Fruit fly (Drosophila melanogaster) whole organism, embryonic: ENCODE data around the gene Ant2.

Experiments
- Abd-B ChIP-seq: fragments of 200-800 bp; sonication (Bioruptor generic); optimal IDR thresholded peaks from 2 replicates; lab custom pipeline; 2018; ENCODE audit warnings: missing biosample characterization, mild to moderate bottlenecking, missing genetic modification characterization, moderate library complexity
- BtbVII ChIP-seq: fragments of 200-800 bp; sonication (Bioruptor generic); optimal IDR thresholded peaks from 3 replicates; lab custom pipeline; 2017; ENCODE audit warnings: missing biosample characterization, mild to moderate bottlenecking, missing genetic modification characterization
- CG10147 ChIP-seq: fragments of 200-800 bp; sonication (Bioruptor generic); optimal IDR thresholded peaks from 2 replicates; lab custom pipeline; 2019; ENCODE audit warnings: missing biosample characterization, mild to moderate bottlenecking, missing genetic modification characterization, moderate library complexity
- CG10321 ChIP-seq: fragments of 200-800 bp; sonication (Bioruptor generic); IDR thresholded peaks from 2 replicates; pipeline ENCODE4 v1.3.6; 2022; ENCODE audit warnings: missing biosample characterization, missing genetic modification characterization
- CG10959 ChIP-seq: fragments of 200-800 bp; sonication (Bioruptor generic); IDR thresholded peaks from 2 replicates; pipeline ENCODE4 v1.3.6; 2022; ENCODE audit warnings: missing biosample characterization, missing genetic modification characterization
- CG11504 ChIP-seq: fragments of 200-800 bp; sonication (Bioruptor generic); optimal IDR thresholded peaks from 3 replicates; lab custom pipeline; 2019; ENCODE audit warnings: missing biosample characterization, mild to moderate bottlenecking, missing genetic modification characterization, moderate library complexity
- CG12236 ChIP-seq: fragments of 200-800 bp; sonication (Bioruptor generic); optimal IDR thresholded peaks from 2 replicates; lab custom pipeline; 2016; ENCODE audit warnings: missing biosample characterization, missing genetic modification characterization
- CG13123 ChIP-seq: fragments of 200-800 bp; sonication (Bioruptor generic); optimal IDR thresholded peaks from 2 replicates; lab custom pipeline; 2016; ENCODE audit warnings: missing biosample characterization, missing genetic modification characterization
- CG14050 ChIP-seq: fragments of 200-800 bp; sonication (Bioruptor generic); IDR thresholded peaks from 3 replicates; pipeline ENCODE4 v1.3.6; 2022; ENCODE audit warnings: missing biosample characterization, missing genetic modification characterization
- CG1647 ChIP-seq: fragments of 200-800 bp; sonication (Bioruptor generic); optimal IDR thresholded peaks from 3 replicates; lab custom pipeline; 2016; ENCODE audit warnings: missing biosample characterization, missing genetic modification characterization
- CG17328 ChIP-seq: fragments of 200-800 bp; sonication (Bioruptor generic); IDR thresholded peaks from 2 replicates; pipeline ENCODE4 v1.3.6; 2022; ENCODE audit warnings: missing biosample characterization, missing genetic modification characterization
- CG17361 ChIP-seq: fragments of 200-800 bp; sonication (Bioruptor generic); IDR thresholded peaks from 3 replicates; pipeline ENCODE4 v1.3.6; 2022; ENCODE audit warnings: missing biosample characterization, missing genetic modification characterization
- CG18619 ChIP-seq: fragments of 200-800 bp; sonication (Bioruptor generic); optimal IDR thresholded peaks from 3 replicates; lab custom pipeline; 2017; ENCODE audit warnings: missing biosample characterization, mild to moderate bottlenecking, missing genetic modification characterization
- CG2712 ChIP-seq: fragments of 200-800 bp; optimal IDR thresholded peaks from 3 replicates; lab custom pipeline; 2019; ENCODE audit warnings: missing biosample characterization, mild to moderate bottlenecking, missing genetic modification characterization, moderate library complexity
- CG3065 ChIP-seq: fragments of 200-800 bp; sonication (Bioruptor generic); optimal IDR thresholded peaks from 2 replicates; lab custom pipeline; 2016; ENCODE audit warnings: missing biosample characterization, missing genetic modification characterization
- CG31441 ChIP-seq: fragments of 200-800 bp; sonication (Bioruptor generic); IDR thresholded peaks from 2 replicates; pipeline ENCODE4 v1.3.6; 2022; ENCODE audit warnings: missing biosample characterization, missing genetic modification characterization
- CG32532 ChIP-seq: fragments of 200-800 bp; sonication (Bioruptor generic); IDR thresholded peaks from 2 replicates; pipeline ENCODE4 v1.3.6; 2022; ENCODE audit warnings: missing biosample characterization, missing genetic modification characterization
- CG34224 ChIP-seq: fragments of 200-800 bp; sonication (Bioruptor generic); IDR thresholded peaks from 3 replicates; pipeline ENCODE4 v1.3.6; 2022; ENCODE audit warnings: missing biosample characterization, missing genetic modification characterization; ENCODE audit not compliant: partially characterized antibody
- CG4282 ChIP-seq: fragments of 200-800 bp; sonication (Bioruptor generic); optimal IDR thresholded peaks from 2 replicates; lab custom pipeline; 2016; ENCODE audit warnings: missing biosample characterization, missing genetic modification characterization
- CG4854 ChIP-seq: fragments of 200-800 bp; sonication (Bioruptor generic); optimal IDR thresholded peaks from 2 replicates; lab custom pipeline; 2016; ENCODE audit warnings: missing biosample characterization, missing genetic modification characterization, inconsistent platforms
- CG5180 ChIP-seq: fragments of 200-800 bp; sonication (Bioruptor generic); optimal IDR thresholded peaks from 3 replicates; lab custom pipeline; 2017; ENCODE audit warnings: missing biosample characterization, missing genetic modification characterization, mild to moderate bottlenecking, moderate library complexity, missing genetic modification reagents
- CG6683 ChIP-seq: fragments of 200-800 bp; sonication (Bioruptor generic); optimal IDR thresholded peaks from 2 replicates; lab custom pipeline; 2017; ENCODE audit warnings: missing biosample characterization, mild to moderate bottlenecking, missing genetic modification characterization, missing genetic modification reagents
- CG7357 ChIP-seq: fragments of 200-800 bp; sonication (Bioruptor generic); IDR thresholded peaks from 3 replicates; pipeline ENCODE4 v1.3.6; 2022; ENCODE audit warnings: missing biosample characterization, missing genetic modification characterization
- CG7786 ChIP-seq: fragments of 200-800 bp; sonication (Bioruptor generic); optimal IDR thresholded peaks from 2 replicates; lab custom pipeline; 2016; ENCODE audit warnings: missing biosample characterization, missing genetic modification characterization
- CG9727 ChIP-seq: fragments of 200-800 bp; sonication (Bioruptor generic); optimal IDR thresholded peaks from 3 replicates; lab custom pipeline; 2017; ENCODE audit warnings: missing biosample characterization, mild to moderate bottlenecking, missing genetic modification characterization
- Camta ChIP-seq: fragments of 200-800 bp; sonication (Bioruptor generic); optimal IDR thresholded peaks from 2 replicates; lab custom pipeline; 2016; ENCODE audit warnings: missing biosample characterization, missing genetic modification characterization
- D19A ChIP-seq: fragments of 200-800 bp; optimal IDR thresholded peaks from 3 replicates; lab custom pipeline; 2019; ENCODE audit warnings: missing biosample characterization, mild to moderate bottlenecking, missing genetic modification characterization, moderate library complexity
- E2f1 ChIP-seq: fragments of 200-800 bp; sonication (Bioruptor generic); IDR thresholded peaks from 2 replicates; pipeline ENCODE4 v1.3.6; 2022; ENCODE audit warnings: missing biosample characterization, missing genetic modification characterization
- Fer2 ChIP-seq: fragments of 200-800 bp; sonication (Bioruptor generic); optimal IDR thresholded peaks from 2 replicates; lab custom pipeline; 2018; ENCODE audit warnings: missing biosample characterization, mild to moderate bottlenecking, missing genetic modification characterization, moderate library complexity
- GATAe ChIP-seq: fragments of 200-800 bp; sonication (Bioruptor generic); conservative IDR thresholded peaks from 2 replicates; pipeline ENCODE4 v1.3.6; 2022; ENCODE audit warnings: missing biosample characterization, missing genetic modification characterization
- Kr ChIP-seq: fragments of 200-800 bp; sonication (Bioruptor generic); optimal IDR thresholded peaks from 2 replicates; lab custom pipeline; 2017; ENCODE audit warnings: missing biosample characterization, mild to moderate bottlenecking, missing genetic modification characterization
- Max ChIP-seq: fragments of 200-800 bp; sonication (Bioruptor generic); optimal IDR thresholded peaks from 2 replicates; lab custom pipeline; 2016; ENCODE audit warnings: missing biosample characterization, mild to moderate bottlenecking, missing genetic modification characterization
- Med ChIP-seq: fragments of 200-800 bp; sonication (Bioruptor generic); peaks from one replicate; lab custom pipeline; 2016; ENCODE audit warnings: missing biosample characterization, missing genetic modification characterization, mild to moderate bottlenecking, inconsistent platforms, moderate library complexity
- Mrtf ChIP-seq: fragments of 200-800 bp; sonication (Bioruptor generic); IDR thresholded peaks from 3 replicates; pipeline ENCODE4 v1.3.6; 2022; ENCODE audit warnings: missing biosample characterization, missing genetic modification characterization
- Ravus ChIP-seq: fragments of 200-800 bp; sonication (Bioruptor generic); IDR thresholded peaks from 2 replicates; pipeline ENCODE4 v1.3.6; 2022; ENCODE audit warnings: missing biosample characterization, missing genetic modification characterization
- az2 ChIP-seq: fragments of 200-800 bp; sonication (Bioruptor generic); optimal IDR thresholded peaks from 3 replicates; lab custom pipeline; 2016; ENCODE audit warnings: missing biosample characterization, missing genetic modification characterization
- bsh ChIP-seq, 2 experiments: fragments of 200-800 bp; sonication (Bioruptor generic); optimal IDR thresholded peaks; 2 replicates each; lab custom pipeline; 2017 to 2018; ENCODE audit warnings: mild to moderate bottlenecking in 2 of 2, missing biosample characterization in 2 of 2, missing genetic modification characterization in 2 of 2, moderate library complexity in 1 of 2
- chinmo ChIP-seq: fragments of 200-800 bp; sonication (Bioruptor generic); IDR thresholded peaks from 4 replicates; pipeline ENCODE4 v1.3.6; 2022; ENCODE audit warnings: missing biosample characterization, missing genetic modification characterization; ENCODE audit not compliant: partially characterized antibody
- disco-r ChIP-seq: fragments of 200-800 bp; sonication (Bioruptor generic); optimal IDR thresholded peaks from 2 replicates; lab custom pipeline; 2016; ENCODE audit warnings: missing biosample characterization, missing genetic modification characterization
- exex ChIP-seq: fragments of 200-800 bp; sonication (Bioruptor generic); optimal IDR thresholded peaks from 4 replicates; lab custom pipeline; 2018; ENCODE audit warnings: missing biosample characterization, mild to moderate bottlenecking, missing genetic modification characterization, moderate library complexity
- ftz-f1 ChIP-seq: fragments of 200-800 bp; sonication (Bioruptor generic); optimal IDR thresholded peaks from 2 replicates; lab custom pipeline; 2016; ENCODE audit warnings: missing biosample characterization, missing genetic modification characterization
- gem ChIP-seq: fragments of 200-800 bp; sonication (Bioruptor generic); optimal IDR thresholded peaks from 2 replicates; lab custom pipeline; 2019; ENCODE audit warnings: missing biosample characterization, mild to moderate bottlenecking, missing genetic modification characterization, moderate library complexity
- mirr ChIP-seq: fragments of 200-800 bp; sonication (Bioruptor generic); optimal IDR thresholded peaks from 3 replicates; lab custom pipeline; 2018; ENCODE audit warnings: missing biosample characterization, mild to moderate bottlenecking, missing genetic modification characterization
- nmo ChIP-seq: fragments of 200-800 bp; sonication (Bioruptor generic); optimal IDR thresholded peaks from 2 replicates; lab custom pipeline; 2018; ENCODE audit warnings: missing biosample characterization, mild to moderate bottlenecking, missing genetic modification characterization, moderate library complexity
- pros ChIP-seq: fragments of 200-800 bp; sonication (Bioruptor generic); optimal IDR thresholded peaks from 3 replicates; lab custom pipeline; 2019; ENCODE audit warnings: missing biosample characterization, mild to moderate bottlenecking, missing genetic modification characterization, moderate library complexity
- row ChIP-seq: fragments of 200-800 bp; sonication (Bioruptor generic); IDR thresholded peaks from 3 replicates; pipeline ENCODE4 v1.3.6; 2022; ENCODE audit warnings: missing biosample characterization, missing genetic modification characterization
- sug ChIP-seq: fragments of 200-800 bp; optimal IDR thresholded peaks from 2 replicates; lab custom pipeline; 2019; ENCODE audit warnings: missing biosample characterization, mild to moderate bottlenecking, missing genetic modification characterization, moderate library complexity
- tx ChIP-seq: fragments of 200-800 bp; sonication (Bioruptor generic); optimal IDR thresholded peaks from 2 replicates; lab custom pipeline; 2016; ENCODE audit warnings: missing biosample characterization, missing genetic modification characterization

The Ant2 gene

dm6 chrX:10784812-10785638 is 1.7 kb downstream of the Ant2 start (continued):
- TF ChIP-seq Ravus (GFP tag; lab: Robert Waterston, UW) (no peak), CG6683 (GFP tag; lab: Kevin White, UChicago) (no peak), CG7357 (GFP tag; lab: Robert Waterston, UW) (no peak), CG10147 (GFP tag; lab: Kevin White, UChicago) (peak; percentile 40), E2f1 (peak; percentile 10; the same call in 1 of the 2 replicates), chinmo (0 out of 4 replicates have a peak, but pooled peaks have one; percentile 38), az2 (peak; percentile 0), row (GFP tag; lab: Robert Waterston, UW) (peak; percentile 62), CG17361 (GFP tag; lab: Robert Waterston, UW) (0 out of 3 replicates have a peak, but pooled peaks have one; percentile 19), CG31441 (GFP tag; lab: Robert Waterston, UW) (peak; percentile 24; the same call in 1 of the 2 replicates), Abd-B (GFP tag; lab: Kevin White, UChicago) (no peak), exex (tag; lab: Kevin White, UChicago) (peak; percentile 3), CG34224 (GFP tag; lab: Robert Waterston, UW) (no peak), gem (tag; lab: Kevin White, UChicago) (peak; percentile 17), nmo (GFP tag; lab: Kevin White, UChicago) (peak; percentile 7), CG10321 (no peak), ftz-f1 (GFP tag; lab: Kevin White, UChicago) (peak; percentile 36)
- TF ChIP-seq, all 482 proteins: peak for 64

dm6 chrX:10784330-10784778 is 2.4 kb downstream of the Ant2 start:
- peak; percentile 53 for TF ChIP-seq mirr (GFP tag; lab: Kevin White, UChicago)
- TF ChIP-seq CG10959 = no peak
- TF ChIP-seq D19A (tag; lab: Kevin White, UChicago) = peak; percentile 96
- no peak for TF ChIP-seq CG7786
- no peak for TF ChIP-seq Med (GFP tag; lab: Kevin White, UChicago)
- TF ChIP-seq BtbVII (GFP tag; lab: Kevin White, UChicago) = peak; percentile 55
- TF ChIP-seq CG18619 (GFP tag; lab: Kevin White, UChicago) = no peak
- no peak for TF ChIP-seq CG4854 (GFP tag; lab: Kevin White, UChicago)
- TF ChIP-seq CG17328 (GFP tag; lab: Robert Waterston, UW) = 0 out of 2 replicates have a peak, but pooled peaks have one; percentile 7
- TF ChIP-seq Kr = no peak
- no peak for TF ChIP-seq tx (GFP tag; lab: Kevin White, UChicago)
- peak; percentile 61; the same call in 1 of the 2 replicates for TF ChIP-seq CG32532 (GFP tag; lab: Robert Waterston, UW)
- TF ChIP-seq Camta (GFP tag; lab: Kevin White, UChicago) = no peak
- no peak for TF ChIP-seq Mrtf
- no peak for TF ChIP-seq Fer2
- no peak for TF ChIP-seq CG2712 (tag; lab: Kevin White, UChicago)
- no peak for TF ChIP-seq CG14050 (GFP tag; lab: Robert Waterston, UW)
- no peak for TF ChIP-seq bsh (GFP tag; optimal IDR thresholded peaks at IDR 0.05; lab: Kevin White, UChicago)
- no peak for TF ChIP-seq CG3065 (GFP tag; lab: Kevin White, UChicago)
- no peak for TF ChIP-seq CG9727
- no peak for TF ChIP-seq Max (GFP tag; lab: Kevin White, UChicago)
- no peak for TF ChIP-seq CG13123
- no peak for TF ChIP-seq CG1647 (GFP tag; lab: Kevin White, UChicago)
- TF ChIP-seq CG5180 (GFP tag; lab: Kevin White, UChicago) = no peak
- TF ChIP-seq CG11504 (tag; lab: Kevin White, UChicago) = no peak
- TF ChIP-seq CG12236 (GFP tag; lab: Kevin White, UChicago) = no peak
- no peak for TF ChIP-seq GATAe
- TF ChIP-seq CG34224 (GFP tag; lab: Robert Waterston, UW) = 0 out of 3 replicates have a peak, but pooled peaks have one; percentile 56
- no peak for TF ChIP-seq sug
- no peak for TF ChIP-seq CG4282 (GFP tag; lab: Kevin White, UChicago)
- TF ChIP-seq disco-r = no peak
- TF ChIP-seq pros (GFP tag; lab: Kevin White, UChicago) = no peak
